Worm (Caenorhabditis elegans) whole organism, midembryonic: ENCODE data around the gene M03F4.4.

ENCODE experiments used
- T22C8.4 ChIP-seq: fragments of 200-800 bp; sonication (Bioruptor generic); IDR thresholded peaks from 2 replicates; pipeline ENCODE4 v1.3.6; 2022; ENCODE audit warnings: missing genetic modification characterization, missing compliant biosample characterization
- cog-1 ChIP-seq: sonication (generic microtip); optimal IDR thresholded peaks from 2 replicates; lab custom pipeline; 2016; ENCODE audit warnings: missing genetic modification characterization, missing compliant biosample characterization
- flt-1 ChIP-seq: fragments of 200-800 bp; sonication (Bioruptor generic); IDR thresholded peaks from 2 replicates; pipeline ENCODE4 v1.3.6; 2022; ENCODE audit warnings: missing genetic modification characterization, missing compliant biosample characterization
- klf-2 ChIP-seq: fragments of 200-800 bp; sonication (Bioruptor generic); conservative IDR thresholded peaks from 2 replicates; pipeline ENCODE4 v1.3.6; 2022; ENCODE audit warnings: missing genetic modification reagents, missing genetic modification characterization, missing compliant biosample characterization
- med-1 ChIP-seq: sonication (generic microtip); optimal IDR thresholded peaks from 2 replicates; lab custom pipeline; 2017; ENCODE audit warnings: missing genetic modification characterization, mild to moderate bottlenecking, missing compliant biosample characterization, antibody characterized with exemption, missing genetic modification reagents; ENCODE audit not compliant: insufficient read depth
- ref-1 ChIP-seq: fragments of 200-800 bp; sonication (Bioruptor generic); conservative IDR thresholded peaks from 2 replicates; pipeline ENCODE4 v1.3.6; 2022; ENCODE audit warnings: missing genetic modification reagents, missing genetic modification characterization, missing compliant biosample characterization
- tab-1 ChIP-seq: fragments of 200-800 bp; sonication (Bioruptor generic); IDR thresholded peaks from 2 replicates; pipeline ENCODE4 v1.3.6; 2022; ENCODE audit warnings: missing genetic modification characterization, missing compliant biosample characterization
- ztf-23 ChIP-seq: fragments of 200-800 bp; sonication (Bioruptor generic); IDR thresholded peaks from 2 replicates; pipeline ENCODE4 v1.3.6; 2022; ENCODE audit warnings: missing genetic modification reagents, missing genetic modification characterization, missing compliant biosample characterization
- ztf-29 ChIP-seq: fragments of 200-800 bp; sonication (Bioruptor generic); IDR thresholded peaks from 2 replicates; pipeline ENCODE4 v1.3.6; 2022; ENCODE audit warnings: missing genetic modification reagents, missing genetic modification characterization, missing compliant biosample characterization

The M03F4.4 gene

ce11 chrX:4929657-4930056 lies 27.6 kb downstream of the M03F4.4 start, which contains the start of gene mct-4:
Gene mct-4 (minus strand): TSS chrX:4929757.
- TF ChIP-seq ref-1 (GFP tag; lab: Robert Waterston, UW) = no peak
- TF ChIP-seq ztf-29 (GFP tag; lab: Robert Waterston, UW) = no peak
- TF ChIP-seq flt-1 (GFP tag; lab: Robert Waterston, UW) = no peak
- TF ChIP-seq T22C8.4 (GFP tag; lab: Robert Waterston, UW) = no peak
- no peak for TF ChIP-seq klf-2 (GFP tag; lab: Robert Waterston, UW)
- no peak for TF ChIP-seq med-1 (GFP tag; lab: Kevin White, UChicago)
- no peak for TF ChIP-seq tab-1 (GFP tag; lab: Robert Waterston, UW)
- TF ChIP-seq ztf-23 (GFP tag; lab: Robert Waterston, UW) = no peak
- no peak for TF ChIP-seq cog-1 (tag; lab: Kevin White, UChicago)

- TF ChIP-seq T22C8.4 (GFP tag; lab: Robert Waterston, UW) (no peak), ref-1 (GFP tag; lab: Robert Waterston, UW) (no peak), klf-2 (GFP tag; lab: Robert Waterston, UW) (no peak), cog-1 (tag; lab: Kevin White, UChicago) (no peak), ztf-29 (GFP tag; lab: Robert Waterston, UW) (no peak), flt-1 (GFP tag; lab: Robert Waterston, UW) (no peak), med-1 (GFP tag; lab: Kevin White, UChicago) (no peak), tab-1 (GFP tag; lab: Robert Waterston, UW) (no peak), ztf-23 (GFP tag; lab: Robert Waterston, UW) (no peak)
Observed at ce11 chrX:4928118-4928517, 29.1 kb downstream of the M03F4.4 start.

ce11 chrX:4920942-4921540 lies 36.2 kb downstream of the M03F4.4 start, which contains the start of gene K05B2.4:
Gene K05B2.4 (minus strand): TSS chrX:4920992.
- TF ChIP-seq ztf-23 (GFP tag; lab: Robert Waterston, UW) (no peak), tab-1 (GFP tag; lab: Robert Waterston, UW) (no peak), ztf-29 (GFP tag; lab: Robert Waterston, UW) (no peak), flt-1 (GFP tag; lab: Robert Waterston, UW) (no peak), T22C8.4 (GFP tag; lab: Robert Waterston, UW) (no peak), cog-1 (tag; lab: Kevin White, UChicago) (no peak), ref-1 (GFP tag; lab: Robert Waterston, UW) (no peak), med-1 (GFP tag; lab: Kevin White, UChicago) (no peak), klf-2 (GFP tag; lab: Robert Waterston, UW) (no peak)

- TF ChIP-seq ztf-23 (GFP tag; lab: Robert Waterston, UW) (no peak), ztf-29 (GFP tag; lab: Robert Waterston, UW) (no peak), med-1 (GFP tag; lab: Kevin White, UChicago) (no peak), klf-2 (GFP tag; lab: Robert Waterston, UW) (no peak), T22C8.4 (GFP tag; lab: Robert Waterston, UW) (no peak), ref-1 (GFP tag; lab: Robert Waterston, UW) (no peak), flt-1 (GFP tag; lab: Robert Waterston, UW) (no peak), cog-1 (tag; lab: Kevin White, UChicago) (no peak), tab-1 (GFP tag; lab: Robert Waterston, UW) (no peak)
Observed at ce11 chrX:4915879-4916278, 41.3 kb downstream of the M03F4.4 start, which contains the start of gene ifa-4. Gene ifa-4 (minus strand): TSS chrX:4915979.

- TF ChIP-seq ztf-29 (GFP tag; lab: Robert Waterston, UW) (no peak), ztf-23 (GFP tag; lab: Robert Waterston, UW) (no peak), T22C8.4 (GFP tag; lab: Robert Waterston, UW) (no peak), tab-1 (GFP tag; lab: Robert Waterston, UW) (no peak), ref-1 (GFP tag; lab: Robert Waterston, UW) (no peak), cog-1 (tag; lab: Kevin White, UChicago) (no peak), flt-1 (GFP tag; lab: Robert Waterston, UW) (no peak), klf-2 (GFP tag; lab: Robert Waterston, UW) (no peak), med-1 (GFP tag; lab: Kevin White, UChicago) (no peak)
Observed at ce11 chrX:4914464-4914863, 42.8 kb downstream of the M03F4.4 start.

- TF ChIP-seq T22C8.4 (GFP tag; lab: Robert Waterston, UW) = no peak
- no peak for TF ChIP-seq tab-1 (GFP tag; lab: Robert Waterston, UW)
- TF ChIP-seq ztf-23 (GFP tag; lab: Robert Waterston, UW) = no peak
Observed at ce11 chrX:4911287-4911876, 45.8 kb downstream of the M03F4.4 start.
